Worm (Caenorhabditis elegans): ENCODE results near the gene C17B7.8.

Gene C17B7.8

ce11 chrV:3315308-3315707 is 8.8 kb downstream of the C17B7.8 start, which contains the start of gene arrd-19 (continued):
- no peak for TF ChIP-seq dmd-4 (tag; optimal IDR thresholded peaks at IDR 0.05)
- TF ChIP-seq ama-1 (optimal IDR thresholded peaks at IDR 0.05) = no peak
- TF ChIP-seq nhr-12 (tag; optimal IDR thresholded peaks at IDR 0.05) = no peak
- no peak for TF ChIP-seq alr-1 (tag; optimal IDR thresholded peaks at IDR 0.05)
- peak; percentile 24 for TF ChIP-seq lin-11 (tag; optimal IDR thresholded peaks at IDR 0.05)
- no peak for TF ChIP-seq mbf-1 (tag; optimal IDR thresholded peaks at IDR 0.05)
- peak; percentile 40 for TF ChIP-seq ztf-4 (tag; optimal IDR thresholded peaks at IDR 0.05)
- peak; percentile 58 to 65 for TF ChIP-seq mdl-1 (tag; optimal IDR thresholded peaks at IDR 0.05)
- TF ChIP-seq fos-1 (tag; optimal IDR thresholded peaks at IDR 0.05) = peak; percentile 72
- TF ChIP-seq F13H6.1 (tag; optimal IDR thresholded peaks at IDR 0.05) = peak; percentile 91
- peak; percentile 76 for TF ChIP-seq nhr-6 (tag; optimal IDR thresholded peaks at IDR 0.05)
- TF ChIP-seq lsy-2 (tag; optimal IDR thresholded peaks at IDR 0.05) = peak; percentile 41 to 88
- peak; percentile 80 for TF ChIP-seq crh-2 (tag; optimal IDR thresholded peaks at IDR 0.05)
- peak; percentile 82 for TF ChIP-seq nhr-21 (tag; optimal IDR thresholded peaks at IDR 0.05)
- TF ChIP-seq nhr-77 (tag; optimal IDR thresholded peaks at IDR 0.05) = no peak
- TF ChIP-seq nhr-23 (tag; optimal IDR thresholded peaks at IDR 0.05) = no peak
- no peak for TF ChIP-seq Y55F3AM.14 (GFP tag; optimal IDR thresholded peaks at IDR 0.05)
- TF ChIP-seq ztf-11 (tag; optimal IDR thresholded peaks at IDR 0.05) = no peak
- TF ChIP-seq peb-1 (tag; optimal IDR thresholded peaks at IDR 0.05) = no peak
- peak; percentile 84 for TF ChIP-seq nhr-25 (tag; optimal IDR thresholded peaks at IDR 0.05)

DNA sequence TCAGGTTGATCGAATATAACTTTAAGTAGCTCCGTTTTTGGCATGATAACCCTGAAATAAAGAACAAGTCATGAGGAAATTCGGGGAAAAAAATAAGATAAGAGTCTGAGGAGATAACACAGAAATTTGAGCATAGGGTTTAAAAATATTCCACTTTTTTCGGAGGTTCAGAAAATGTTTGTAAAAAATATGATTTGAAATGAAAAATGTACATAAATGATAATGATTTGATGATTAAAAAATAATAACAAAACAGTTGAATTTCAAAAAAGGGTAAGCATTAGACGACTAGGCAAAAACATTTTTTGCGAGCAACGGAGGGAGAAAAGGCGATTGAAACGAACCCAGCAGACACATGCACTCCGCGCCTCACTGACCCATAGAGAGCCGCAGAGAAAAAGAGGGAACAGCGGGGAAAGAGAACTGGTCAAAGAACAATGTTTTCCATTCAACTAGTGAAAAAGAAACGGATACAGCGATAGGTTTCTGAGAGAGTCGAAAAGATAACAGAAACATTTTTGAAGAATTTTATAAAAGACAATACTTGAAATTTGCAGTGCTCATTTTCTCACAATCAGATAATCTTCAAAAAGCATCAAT is 11.9 kb downstream of the C17B7.8 start, which contains the start of gene arrd-18:
Gene arrd-18 (minus strand): TSS at position 51 of the 600 bp plus-strand sequence.
- TF ChIP-seq sma-9 (GFP tag; optimal IDR thresholded peaks at IDR 0.05) (peak; percentile 87), sma-9 (tag; optimal IDR thresholded peaks at IDR 0.05) (no peak), C34F6.9 (tag; optimal IDR thresholded peaks at IDR 0.05) (peak; percentile 59), blmp-1 (tag; optimal IDR thresholded peaks at IDR 0.05; ENCODE audit: insufficient read depth) (no peak), F13H6.1 (tag; optimal IDR thresholded peaks at IDR 0.05) (peak; percentile 83), unc-55 (GFP tag; optimal IDR thresholded peaks at IDR 0.05) (peak; percentile 40), lsy-2 (tag; optimal IDR thresholded peaks at IDR 0.05) (peak in 1 of 2 experiments; percentile 43)

- no peak for TF ChIP-seq dmd-4 (tag; optimal IDR thresholded peaks at IDR 0.05)
- TF ChIP-seq lin-39 (tag; optimal IDR thresholded peaks at IDR 0.05) = no peak
- TF ChIP-seq aly-2 (tag; optimal IDR thresholded peaks at IDR 0.05) = no peak
- no peak for TF ChIP-seq elt-1 (tag; optimal IDR thresholded peaks at IDR 0.05)
- no peak for TF ChIP-seq fos-1 (tag; optimal IDR thresholded peaks at IDR 0.05)
- no peak for TF ChIP-seq C34F6.9 (tag; optimal IDR thresholded peaks at IDR 0.05)
- no peak for TF ChIP-seq lsy-2 (tag; optimal IDR thresholded peaks at IDR 0.05)
- TF ChIP-seq nhr-21 (tag; optimal IDR thresholded peaks at IDR 0.05) = no peak
- no peak for TF ChIP-seq sma-9 (GFP tag; optimal IDR thresholded peaks at IDR 0.05)
- no peak for TF ChIP-seq sma-9 (tag; optimal IDR thresholded peaks at IDR 0.05)
- no peak for TF ChIP-seq F13H6.1 (tag; optimal IDR thresholded peaks at IDR 0.05)
- no peak for TF ChIP-seq nhr-25 (tag; optimal IDR thresholded peaks at IDR 0.05)
- no peak for TF ChIP-seq Y55F3AM.14 (GFP tag; optimal IDR thresholded peaks at IDR 0.05)
- TF ChIP-seq snpc-4 (tag; optimal IDR thresholded peaks at IDR 0.05) = no peak
- no peak for TF ChIP-seq nhr-77 (tag; optimal IDR thresholded peaks at IDR 0.05)
Measured at ce11 chrV:3308169-3308568, 15.9 kb downstream of the C17B7.8 start, which contains the start of gene srbc-3. TSS of gene srbc-3 (plus strand) at chrV:3308469.

- TF ChIP-seq nhr-77 (tag; optimal IDR thresholded peaks at IDR 0.05) (no peak), sem-4 (tag; optimal IDR thresholded peaks at IDR 0.05) (no peak), skn-1 (tag; optimal IDR thresholded peaks at IDR 0.05) (no peak), nhr-21 (tag; optimal IDR thresholded peaks at IDR 0.05) (no peak), mab-5 (tag; optimal IDR thresholded peaks at IDR 0.05) (no peak), alr-1 (tag; optimal IDR thresholded peaks at IDR 0.05) (no peak), blmp-1 (tag; optimal IDR thresholded peaks at IDR 0.05; ENCODE audit: insufficient read depth) (no peak), R02D3.7 (tag; optimal IDR thresholded peaks at IDR 0.05) (no peak), nhr-129 (tag; optimal IDR thresholded peaks at IDR 0.05) (no peak), gmeb-1 (tag; optimal IDR thresholded peaks at IDR 0.05) (no peak), ztf-4 (tag; optimal IDR thresholded peaks at IDR 0.05) (no peak), ztf-11 (tag; optimal IDR thresholded peaks at IDR 0.05) (no peak), ztf-1 (GFP tag; conservative IDR thresholded peaks at IDR 0.05) (no peak), fos-1 (tag; optimal IDR thresholded peaks at IDR 0.05) (no peak), Y55F3AM.14 (GFP tag; optimal IDR thresholded peaks at IDR 0.05) (no peak), nhr-12 (tag; optimal IDR thresholded peaks at IDR 0.05) (no peak)
Measured at ce11 chrV:3301898-3302297, 22.2 kb downstream of the C17B7.8 start, which contains the start of gene srbc-1. TSS of gene srbc-1 (minus strand) at chrV:3301998.
